Fruit fly (Drosophila melanogaster) whole organism: Measurements from ENCODE around the gene betaTub97EF.

ENCODE experiments used
- CG8478 ChIP-seq: fragments of >200 bp; optimal IDR thresholded peaks from 2 replicates; lab custom pipeline; 2018; ENCODE audit warnings: inconsistent platforms
- Dll ChIP-seq: fragments of >200 bp; optimal IDR thresholded peaks from 2 replicates; lab custom pipeline; 2017
- EcR ChIP-seq, 2 experiments: fragments of >200 bp; optimal IDR thresholded peaks; 2 replicates each; lab custom pipeline; 2017; ENCODE audit warnings: missing biosample characterization in 2 of 2, missing genetic modification characterization in 2 of 2, missing genetic modification reagents in 2 of 2
- pan ChIP-seq: fragments of >200 bp; optimal IDR thresholded peaks from 2 replicates; lab custom pipeline; 2017
- psq ChIP-seq: fragments of >200 bp; optimal IDR thresholded peaks from 2 replicates; lab custom pipeline; 2017
- usp ChIP-seq: fragments of >200 bp; optimal IDR thresholded peaks from 2 replicates; lab custom pipeline; 2017; ENCODE audit warnings: missing biosample characterization, missing genetic modification characterization, mixed read lengths

Gene betaTub97EF

DNA sequence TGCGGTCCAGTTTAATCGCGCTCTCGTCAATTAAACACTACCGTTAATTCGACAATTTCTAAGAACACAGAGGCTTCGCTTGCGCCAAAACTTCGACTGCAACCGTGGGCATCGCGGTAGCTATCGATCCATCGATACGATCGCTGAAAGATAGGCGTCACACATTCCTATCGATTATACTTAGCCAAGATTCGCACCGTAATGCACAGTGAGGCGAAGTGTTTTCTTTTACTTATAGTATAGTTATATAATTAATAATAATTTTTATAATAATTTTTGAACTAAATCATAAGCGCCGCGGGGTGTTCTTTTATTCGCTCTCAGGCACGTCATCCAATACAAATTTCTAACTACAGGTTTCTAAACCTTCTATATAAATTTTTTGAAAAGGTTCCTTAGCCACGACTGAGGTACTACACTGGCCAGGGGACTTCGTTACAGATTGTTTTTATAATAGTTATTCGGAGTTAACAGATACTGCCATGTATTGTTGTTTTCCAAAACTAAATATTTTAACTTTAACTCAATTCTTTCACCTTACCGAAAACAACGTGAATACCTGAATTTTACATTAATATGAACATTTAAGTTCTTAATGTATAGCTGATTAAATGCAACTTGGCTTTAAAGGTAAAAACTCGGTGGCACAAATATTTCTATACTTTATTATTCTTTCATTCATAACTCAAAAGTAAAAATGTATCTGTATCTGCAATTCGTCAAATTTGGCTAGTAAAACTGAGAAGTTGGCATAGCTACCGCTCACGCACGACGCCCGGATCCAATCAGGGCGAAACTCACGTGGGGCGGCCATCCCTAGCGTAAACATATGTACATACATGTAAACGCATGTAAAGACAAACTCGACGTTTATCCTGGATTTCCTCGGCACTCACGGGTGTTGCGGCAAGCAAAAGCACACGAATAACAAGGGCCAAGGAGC lies 50.2 kb downstream of the betaTub97EF start, which contains the start of the genes NSD and BOD1:
TSS of gene NSD (minus strand) at position 102 of the 943 bp plus-strand sequence.
TSS of gene BOD1 (plus strand) at position 494 of the 943 bp plus-strand sequence.
- no peak for TF ChIP-seq psq (lab: Kevin White, UChicago)
- no peak for TF ChIP-seq EcR (GFP tag; optimal IDR thresholded peaks at IDR 0.05; lab: Kevin White, UChicago)
- TF ChIP-seq Dll: no peak
- TF ChIP-seq CG8478 (lab: Kevin White, UChicago): no peak
- no peak for TF ChIP-seq usp (GFP tag; lab: Kevin White, UChicago)
- no peak for TF ChIP-seq pan (lab: Kevin White, UChicago)

DNA sequence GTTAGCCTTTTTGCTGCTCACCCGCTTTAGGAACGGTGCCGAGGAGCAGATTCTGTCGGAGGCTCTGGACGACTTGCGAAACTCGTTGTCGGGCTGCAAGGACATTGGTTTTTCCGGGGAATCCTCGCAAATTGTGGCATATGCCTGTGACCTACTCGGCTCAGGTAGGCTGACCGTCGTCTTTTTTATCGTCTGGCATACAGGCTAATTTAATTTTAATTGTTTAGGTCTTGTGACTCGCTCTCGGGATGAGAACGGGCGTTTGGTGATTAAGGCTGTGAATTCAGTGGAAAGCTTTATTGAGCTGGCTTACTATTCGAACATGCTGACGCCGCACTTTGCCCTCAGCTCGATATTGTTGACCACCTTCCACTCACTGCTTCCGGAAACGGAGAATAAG lies 56.7 kb downstream of the betaTub97EF start:
- TF ChIP-seq pan (lab: Kevin White, UChicago) (no peak), Dll (no peak), psq (lab: Kevin White, UChicago) (no peak)

DNA sequence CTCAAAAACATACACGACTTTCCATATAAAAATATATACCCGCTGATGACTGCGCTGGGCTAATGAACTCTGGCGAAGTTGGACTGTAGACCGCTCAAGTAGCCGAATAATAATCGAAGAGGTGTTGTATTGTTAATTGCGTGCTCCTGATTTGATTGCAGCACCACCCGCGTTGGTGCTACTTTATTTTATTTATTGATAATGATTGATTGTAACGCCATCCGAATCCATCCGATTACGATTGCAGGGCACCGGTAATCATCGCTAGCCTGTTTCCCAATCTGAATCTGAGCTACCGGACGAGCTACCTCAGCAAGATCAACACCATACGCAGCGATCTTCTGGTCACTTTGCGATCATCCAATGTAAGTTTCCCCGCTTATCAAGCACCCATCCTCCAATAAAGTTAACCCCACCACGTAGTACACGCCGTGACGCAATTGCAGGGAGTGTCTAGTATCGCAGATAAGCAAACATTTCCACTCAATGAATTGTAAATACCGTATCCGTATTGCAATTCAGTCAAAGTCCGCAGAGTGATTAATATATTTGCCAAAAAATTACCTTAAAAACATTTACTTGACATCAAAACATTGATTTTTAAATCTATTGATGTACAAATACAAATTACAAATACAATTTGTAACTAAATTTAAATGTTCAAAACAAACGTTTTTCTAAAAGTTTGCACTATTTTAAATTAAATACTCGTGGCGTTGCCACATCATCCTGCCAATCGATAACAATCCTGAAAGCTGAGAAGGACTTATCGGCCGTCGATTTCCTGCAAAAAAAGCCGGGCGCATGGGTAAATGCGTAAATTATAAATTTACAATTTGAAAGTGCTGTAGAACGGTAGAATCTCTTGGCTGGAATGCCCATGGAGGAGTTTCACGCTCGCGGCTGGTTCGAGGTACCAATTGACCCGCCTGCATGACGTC lies 58.9 kb downstream of the betaTub97EF start:
- TF ChIP-seq CG8478 (lab: Kevin White, UChicago) (no peak), psq (lab: Kevin White, UChicago) (no peak), pan (lab: Kevin White, UChicago) (no peak), EcR (GFP tag; optimal IDR thresholded peaks at IDR 0.05; lab: Kevin White, UChicago) (no peak), usp (GFP tag; lab: Kevin White, UChicago) (no peak), Dll (no peak)

DNA sequence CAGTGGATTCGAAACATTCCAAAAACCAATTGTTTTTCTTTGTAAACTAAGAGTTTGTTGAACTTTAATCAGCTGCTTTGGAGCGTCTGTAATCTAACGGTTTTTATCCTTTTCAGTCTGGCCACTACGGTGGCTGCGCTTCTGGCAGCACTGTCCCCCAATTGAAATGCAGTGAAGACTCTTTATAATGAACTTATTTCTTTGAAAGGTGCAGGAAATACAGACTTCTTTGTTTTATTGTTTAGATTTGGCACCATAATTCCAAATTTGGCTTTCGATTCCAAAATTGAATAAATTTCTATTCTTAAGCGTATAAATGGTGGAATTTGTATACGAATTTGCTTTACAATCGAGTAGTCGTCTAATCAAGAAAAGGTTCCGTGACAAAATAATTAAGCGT lies 60.0 kb downstream of the betaTub97EF start, which contains the start of gene nenya:
TSS of gene nenya (minus strand) at position 35 of the 400 bp plus-strand sequence.
- TF ChIP-seq EcR (GFP tag; optimal IDR thresholded peaks at IDR 0.05; lab: Kevin White, UChicago) (no peak), usp (GFP tag; lab: Kevin White, UChicago) (no peak), psq (lab: Kevin White, UChicago) (no peak), CG8478 (lab: Kevin White, UChicago) (no peak), Dll (no peak), pan (lab: Kevin White, UChicago) (no peak)

DNA sequence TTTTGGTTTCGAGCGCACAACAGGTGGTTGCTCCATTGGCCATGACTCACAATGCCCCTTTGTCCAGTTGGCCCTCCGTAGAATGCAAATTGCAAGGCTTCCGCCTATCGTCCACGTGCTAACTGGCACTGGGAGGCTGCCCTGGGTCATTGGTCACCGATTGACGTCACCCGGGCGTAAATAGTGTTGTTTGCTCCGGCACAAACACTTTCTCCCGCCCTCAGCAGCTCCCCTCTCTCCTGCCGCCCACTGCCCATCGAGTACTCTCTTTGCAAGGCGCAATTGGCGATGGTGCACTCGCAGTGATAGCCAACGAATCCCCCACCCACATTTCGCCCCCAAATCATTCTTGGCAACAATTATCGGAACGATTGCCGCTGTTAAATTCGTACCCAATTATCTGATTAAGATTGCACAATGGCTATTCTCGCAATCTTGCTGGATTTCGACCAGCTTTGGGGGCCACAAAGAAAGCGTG lies 61.4 kb downstream of the betaTub97EF start:
- TF ChIP-seq CG8478 (lab: Kevin White, UChicago): no peak
- TF ChIP-seq Dll: no peak
- TF ChIP-seq pan (lab: Kevin White, UChicago): no peak
- no peak for TF ChIP-seq EcR (GFP tag; optimal IDR thresholded peaks at IDR 0.05; lab: Kevin White, UChicago)

DNA sequence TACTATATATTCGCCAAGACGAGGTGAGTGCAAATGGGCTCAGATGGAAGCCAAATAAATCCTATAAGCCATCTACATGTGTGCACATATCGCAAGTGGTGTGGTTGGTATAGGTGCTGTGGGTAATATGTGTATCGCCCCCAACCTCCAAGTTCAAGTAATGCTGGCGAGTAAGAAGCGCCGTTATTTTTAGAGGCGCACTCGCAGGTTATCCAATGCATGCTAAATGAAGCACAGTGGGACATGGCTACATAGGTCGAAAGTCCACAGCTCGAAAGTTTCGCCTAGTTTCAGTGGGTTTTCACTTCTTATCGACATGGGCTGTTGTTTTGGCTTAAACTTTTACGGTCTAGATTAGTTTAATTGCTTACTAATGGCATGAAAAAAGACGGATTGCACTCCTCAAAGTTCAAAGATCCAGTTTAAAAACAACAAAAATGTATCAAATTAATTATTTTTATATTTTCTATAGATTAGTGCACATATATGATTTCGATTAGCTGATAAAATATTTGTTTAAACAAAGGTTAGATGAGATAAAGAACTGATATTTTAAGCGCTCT lies 62.1 kb downstream of the betaTub97EF start:
- TF ChIP-seq psq (lab: Kevin White, UChicago): no peak
- TF ChIP-seq EcR (GFP tag; optimal IDR thresholded peaks at IDR 0.05; lab: Kevin White, UChicago): no peak
- TF ChIP-seq pan (lab: Kevin White, UChicago): no peak
- no peak for TF ChIP-seq CG8478 (lab: Kevin White, UChicago)
- no peak for TF ChIP-seq usp (GFP tag; lab: Kevin White, UChicago)
- no peak for TF ChIP-seq Dll

DNA sequence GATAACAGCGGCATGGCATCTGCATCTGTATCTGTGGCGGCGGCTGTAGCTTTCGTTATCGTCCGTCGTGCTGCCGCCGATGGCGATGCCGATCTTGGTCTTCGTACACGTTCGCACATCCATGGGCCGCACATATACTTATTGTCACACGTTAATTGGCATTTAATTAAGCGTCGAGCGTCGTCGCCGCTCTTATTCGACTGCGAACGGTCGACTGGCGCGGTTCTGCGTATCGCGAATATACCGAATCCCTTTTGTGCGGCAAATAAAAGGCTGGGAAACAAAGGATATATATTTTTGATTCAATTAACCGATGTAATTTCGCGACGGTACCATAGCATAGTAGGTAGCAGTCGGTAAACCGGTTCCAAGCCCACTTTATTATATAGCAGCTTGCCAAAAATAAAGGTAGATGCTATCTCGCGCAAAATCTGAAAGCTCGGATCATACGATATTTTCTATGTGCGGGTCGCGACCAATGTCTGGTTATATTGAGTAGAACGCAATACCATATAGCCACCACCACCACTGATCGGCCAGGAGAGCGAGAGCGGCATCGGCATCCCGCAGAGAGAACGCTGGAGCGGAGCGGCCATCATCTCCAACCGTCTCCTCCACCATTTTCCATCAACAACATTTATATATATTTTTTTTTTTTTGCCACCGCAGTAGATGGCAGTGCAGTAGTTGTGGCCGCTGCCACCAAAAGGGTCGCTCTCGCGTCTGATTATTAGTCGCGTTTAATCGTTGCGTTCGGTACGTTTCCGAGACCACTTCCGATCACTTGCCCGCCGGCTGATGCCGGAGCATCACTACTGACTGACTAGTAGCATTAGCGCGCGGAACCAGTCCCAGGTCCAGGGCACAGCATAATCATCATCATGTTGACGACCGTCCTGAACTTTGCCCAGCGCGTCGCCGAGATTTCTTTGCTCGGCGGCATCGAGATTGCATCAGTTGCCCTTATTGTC lies 62.9 kb downstream of the betaTub97EF start, which contains the start of gene mino:
TSS of gene mino (plus strand) at position 192 of the 971 bp plus-strand sequence.
- TF ChIP-seq CG8478 (lab: Kevin White, UChicago): no peak
- TF ChIP-seq Dll: peak; percentile 28

DNA sequence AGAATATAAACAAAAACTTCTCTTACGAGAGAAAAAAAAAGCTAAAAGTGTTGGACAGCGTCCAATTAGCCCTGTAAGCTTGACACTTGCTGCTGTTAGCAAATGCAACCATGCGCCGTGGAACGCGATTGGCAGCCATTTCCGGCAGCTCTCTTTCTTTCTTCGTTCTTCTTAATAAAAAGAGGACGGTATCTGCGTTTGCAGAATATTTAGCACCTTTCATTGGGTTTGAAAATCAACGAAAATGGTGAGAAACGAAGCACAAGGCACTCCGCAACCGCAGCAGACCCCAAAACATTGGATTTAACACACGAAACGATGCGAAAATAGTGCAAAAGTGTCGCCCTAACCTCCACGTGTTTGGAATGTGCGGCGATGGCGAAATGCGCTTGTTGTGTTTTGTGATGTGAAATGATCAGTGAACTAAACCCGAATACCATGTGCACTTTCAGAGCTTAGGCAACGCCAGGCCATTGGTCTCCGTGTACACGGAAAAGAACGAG lies 65.5 kb downstream of the betaTub97EF start, which contains the start of gene RpL4:
TSS of gene RpL4 (plus strand) at position 149 of the 503 bp plus-strand sequence.
- TF ChIP-seq EcR (GFP tag; optimal IDR thresholded peaks at IDR 0.05; lab: Kevin White, UChicago) (no peak), pan (lab: Kevin White, UChicago) (no peak), Dll (no peak), CG8478 (lab: Kevin White, UChicago) (no peak)

DNA sequence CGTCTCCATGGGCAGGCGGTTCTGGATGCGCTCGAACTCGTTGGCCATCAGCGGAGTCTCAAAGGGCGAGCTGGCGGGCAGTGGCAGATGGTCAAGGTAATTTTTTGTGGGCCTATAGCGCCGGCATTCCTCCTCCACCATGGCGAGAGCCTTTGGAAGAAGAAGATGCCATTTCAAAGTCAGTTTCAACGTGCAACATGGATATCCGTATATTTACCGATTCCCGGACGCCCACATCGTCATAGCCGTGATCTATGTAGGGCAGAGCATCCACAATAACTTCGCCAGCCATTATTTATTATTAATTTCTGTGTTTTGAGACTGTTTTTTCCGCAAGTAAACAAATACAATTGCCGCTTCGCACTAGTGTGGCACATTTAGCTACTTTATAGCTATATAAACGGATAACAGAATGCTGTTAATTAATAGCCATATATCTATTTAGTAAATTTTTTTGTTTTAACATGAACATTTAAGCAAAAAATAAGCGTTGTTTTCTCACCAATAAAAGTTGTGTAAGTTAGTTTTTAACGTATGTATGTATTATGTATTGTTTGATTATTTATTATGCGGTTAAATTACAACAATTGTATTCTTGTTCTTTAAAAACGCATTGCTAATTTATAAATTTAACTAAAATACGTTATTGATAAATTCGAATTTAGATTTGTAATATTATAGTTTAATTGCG lies 66.1 kb downstream of the betaTub97EF start, which contains the start of gene BCAS2:
TSS of gene BCAS2 (minus strand) at position 375 of the 691 bp plus-strand sequence.
- TF ChIP-seq EcR (GFP tag; optimal IDR thresholded peaks at IDR 0.05; lab: Kevin White, UChicago) (no peak), CG8478 (lab: Kevin White, UChicago) (no peak), usp (GFP tag; lab: Kevin White, UChicago) (no peak), pan (lab: Kevin White, UChicago) (no peak), Dll (no peak), psq (lab: Kevin White, UChicago) (no peak)
